Fruit fly (Drosophila melanogaster): Measurements from ENCODE around the gene sro.
A peak's percentile ranks its signal among the peaks of the same experiment; 100 is the strongest.

The sro gene

DNA sequence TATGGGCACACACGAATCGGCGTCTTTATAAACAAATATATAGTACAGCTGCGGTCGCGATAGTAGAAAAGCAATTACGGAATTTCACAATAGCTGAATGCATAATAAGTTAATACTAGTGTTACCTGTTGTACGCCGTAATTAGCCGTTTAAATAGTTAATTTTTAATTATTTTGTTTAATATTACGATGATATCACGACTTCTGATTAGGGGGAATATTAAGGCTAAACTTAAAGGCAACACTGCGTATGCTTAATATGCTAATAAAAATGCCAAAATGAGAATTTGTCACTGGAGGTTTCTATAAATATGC lies 15.5 kb upstream of the sro start:
- no peak for TF ChIP-seq CG17801 (GFP tag; optimal IDR thresholded peaks at IDR 0.05; ENCODE audit: partially characterized antibody)

DNA sequence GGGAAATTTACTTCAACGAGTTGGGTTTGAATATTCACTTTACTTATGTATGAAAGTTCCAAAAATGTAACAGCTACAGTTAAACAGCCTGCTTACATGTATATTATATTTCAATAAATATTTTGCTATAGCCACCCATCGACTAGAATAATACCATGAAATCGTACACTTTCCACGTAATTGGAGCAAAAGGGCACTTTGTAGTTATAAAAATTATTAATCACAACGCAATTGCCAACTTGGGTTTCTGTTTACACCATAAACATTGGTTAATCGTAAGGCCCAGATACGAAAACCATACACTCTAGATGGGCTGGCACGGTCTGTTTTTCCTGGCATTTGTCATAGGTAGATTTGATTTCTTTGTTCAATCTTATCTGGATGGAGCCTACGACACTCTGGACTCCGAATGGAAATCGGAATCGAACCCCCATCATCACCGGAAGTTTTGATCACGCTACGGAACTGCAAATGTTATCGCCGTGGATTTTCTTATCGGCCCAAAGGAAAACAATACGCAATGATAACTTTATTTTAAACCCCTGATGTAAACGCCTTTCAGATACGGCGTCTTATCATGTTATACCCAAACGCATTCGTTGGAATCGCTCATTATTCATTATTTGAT lies 13.9 kb upstream of the sro start, which contains the start of gene fig:
TSS of gene fig (minus strand) at position 51 of the 628 bp plus-strand sequence.
- no peak for TF ChIP-seq CG17801 (GFP tag; optimal IDR thresholded peaks at IDR 0.05; ENCODE audit: partially characterized antibody)

dm6 chr3R:29781874-29782273 lies 12.5 kb upstream of the sro start:
- TF ChIP-seq CG17801 (GFP tag; optimal IDR thresholded peaks at IDR 0.05; ENCODE audit: partially characterized antibody) = no peak

dm6 chr3R:29782367-29782766 lies 12.0 kb upstream of the sro start:
- TF ChIP-seq CG17801 (GFP tag; optimal IDR thresholded peaks at IDR 0.05; ENCODE audit: partially characterized antibody) = peak; percentile 61

dm6 chr3R:29783210-29783609 lies 11.2 kb upstream of the sro start:
- no peak for TF ChIP-seq CG17801 (GFP tag; optimal IDR thresholded peaks at IDR 0.05; ENCODE audit: partially characterized antibody)

DNA sequence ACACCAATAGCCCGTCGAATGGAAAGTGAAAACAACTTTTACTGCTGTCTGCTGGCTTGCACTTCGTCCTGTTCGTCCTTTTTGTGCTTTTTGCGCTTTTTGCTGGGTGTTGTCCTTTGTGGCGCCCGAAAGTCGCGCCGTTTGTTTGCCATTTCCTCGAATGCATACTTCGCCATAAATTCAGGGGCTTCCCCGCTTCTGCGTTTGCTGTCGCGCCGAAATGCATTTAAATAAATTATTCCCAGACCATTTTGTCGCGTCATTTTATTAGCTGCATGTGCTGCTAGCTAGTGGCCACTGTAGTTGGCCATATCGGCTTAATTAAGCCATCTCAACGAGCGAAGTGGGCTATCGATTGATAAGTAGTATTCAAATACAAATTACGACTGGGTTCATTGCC lies 9.2 kb upstream of the sro start:
- no peak for TF ChIP-seq CG17801 (GFP tag; optimal IDR thresholded peaks at IDR 0.05; ENCODE audit: partially characterized antibody)

dm6 chr3R:29786016-29786996 lies 8.1 kb upstream of the sro start:
- peak; percentile 37 for TF ChIP-seq CG17801 (GFP tag; optimal IDR thresholded peaks at IDR 0.05; ENCODE audit: partially characterized antibody)

DNA sequence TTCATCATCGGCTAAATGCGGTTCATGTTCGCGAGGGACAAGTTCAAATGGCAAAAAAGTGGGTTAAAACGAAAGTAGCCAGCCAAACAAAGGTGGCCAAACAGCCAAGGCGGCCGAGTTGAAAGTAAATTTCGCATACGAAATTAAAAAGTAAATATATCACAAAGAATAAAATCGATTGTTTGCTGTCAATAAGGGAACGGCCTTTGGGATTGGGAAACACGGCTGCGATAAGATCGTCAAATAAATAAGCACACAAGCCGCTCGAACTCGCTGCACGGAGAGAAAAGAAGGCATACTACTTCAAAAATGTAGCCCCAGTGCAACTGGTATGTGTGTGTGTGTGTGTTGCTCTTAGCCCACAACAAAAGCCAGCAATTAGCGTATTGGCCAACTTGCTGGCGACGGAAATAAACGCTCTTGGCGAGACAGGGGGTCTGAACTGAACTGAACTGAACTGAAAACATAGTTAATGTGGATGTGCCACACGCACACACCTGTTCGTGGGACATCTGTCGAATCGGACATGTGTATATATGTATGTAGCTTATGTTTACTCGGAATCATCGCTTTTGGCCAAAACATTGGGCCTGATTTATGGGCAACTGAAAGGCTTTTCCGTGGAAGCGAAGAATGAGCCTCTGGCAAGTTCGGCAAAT lies 6.4 kb upstream of the sro start:
- TF ChIP-seq CG17801 (GFP tag; optimal IDR thresholded peaks at IDR 0.05; ENCODE audit: partially characterized antibody) = no peak

DNA sequence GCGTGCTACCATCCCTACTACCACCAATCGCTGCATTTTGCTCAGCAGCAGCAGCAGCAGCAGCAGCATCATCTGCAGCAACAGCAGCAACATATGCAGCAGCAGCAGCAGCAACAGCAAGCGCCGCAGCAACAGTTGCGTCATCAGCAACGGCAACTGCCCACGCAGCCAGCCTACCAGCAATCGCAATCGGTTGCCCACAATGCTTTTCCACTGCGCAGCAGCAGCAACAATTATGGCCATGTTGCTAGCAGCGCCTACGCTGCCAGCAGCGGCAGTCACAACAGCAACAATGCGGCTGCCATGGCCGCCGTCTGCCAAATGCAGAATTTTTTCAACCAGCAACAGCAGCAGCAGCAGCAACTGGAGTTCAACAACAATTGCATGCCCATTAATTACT lies 4.2 kb upstream of the sro start:
- no peak for TF ChIP-seq CG17801 (GFP tag; optimal IDR thresholded peaks at IDR 0.05; ENCODE audit: partially characterized antibody)

DNA sequence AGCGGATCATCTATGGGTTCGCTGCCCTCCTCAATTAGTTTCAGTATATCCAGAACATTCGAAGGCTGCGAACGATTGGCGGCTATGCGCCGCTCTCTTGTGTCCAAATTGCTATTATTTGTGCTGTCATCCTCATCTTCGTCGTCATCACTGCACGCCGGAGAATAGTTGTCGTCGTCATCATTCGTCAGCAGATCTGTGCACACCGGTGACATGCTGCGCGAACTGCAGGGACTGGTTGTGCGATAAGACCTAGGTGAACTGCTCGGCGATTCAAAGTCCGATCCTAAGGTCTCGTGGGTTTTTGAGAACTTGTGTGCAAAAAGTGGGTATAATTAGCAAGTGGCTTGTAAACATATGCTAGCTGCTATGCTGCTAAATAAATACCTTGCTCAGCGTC lies 2.8 kb downstream of the sro start:
- TF ChIP-seq CG17801 (GFP tag; optimal IDR thresholded peaks at IDR 0.05; ENCODE audit: partially characterized antibody) = no peak

DNA sequence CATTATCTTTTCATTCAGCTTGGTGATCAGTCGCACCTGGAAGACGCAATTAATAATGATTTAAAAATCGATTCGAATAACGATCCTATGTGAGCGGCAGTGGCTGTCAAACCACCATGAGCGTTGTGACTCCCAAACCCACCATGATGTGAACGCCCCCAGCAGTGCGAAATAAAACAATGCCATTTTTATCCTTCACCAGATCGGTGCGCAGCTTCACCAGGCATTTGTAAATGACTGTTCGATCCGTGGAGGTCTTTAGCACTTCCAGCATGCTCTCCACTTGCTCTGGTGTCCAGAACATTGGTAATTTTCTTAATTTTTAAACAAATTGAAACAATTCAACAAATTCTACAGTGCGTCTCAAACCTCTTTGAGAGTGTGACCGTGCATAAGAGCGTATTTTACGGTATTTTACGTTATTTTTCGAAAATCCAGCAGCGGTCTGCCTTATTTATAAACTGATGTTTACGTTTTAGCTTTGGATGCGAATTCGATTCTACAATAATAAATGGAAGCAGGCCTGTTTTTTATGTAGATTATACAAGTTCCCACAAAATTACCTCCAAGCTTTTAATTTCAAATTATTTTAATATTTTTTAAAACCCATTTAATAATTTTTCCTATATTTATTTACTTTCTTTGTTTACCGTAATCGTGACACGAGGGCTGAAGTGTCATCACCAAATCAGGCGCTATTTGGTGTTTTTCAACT lies 4.7 kb downstream of the sro start, which contains the start of the genes Rnb and Drice:
TSS of gene Rnb (minus strand) at position 389 of the 715 bp plus-strand sequence.
TSS of gene Drice (plus strand) at position 693 of the 715 bp plus-strand sequence.
- TF ChIP-seq CG17801 (GFP tag; optimal IDR thresholded peaks at IDR 0.05; ENCODE audit: partially characterized antibody) = peak; percentile 76

dm6 chr3R:29799681-29800028 lies 5.3 kb downstream of the sro start:
- TF ChIP-seq CG17801 (GFP tag; optimal IDR thresholded peaks at IDR 0.05; ENCODE audit: partially characterized antibody) = no peak

DNA sequence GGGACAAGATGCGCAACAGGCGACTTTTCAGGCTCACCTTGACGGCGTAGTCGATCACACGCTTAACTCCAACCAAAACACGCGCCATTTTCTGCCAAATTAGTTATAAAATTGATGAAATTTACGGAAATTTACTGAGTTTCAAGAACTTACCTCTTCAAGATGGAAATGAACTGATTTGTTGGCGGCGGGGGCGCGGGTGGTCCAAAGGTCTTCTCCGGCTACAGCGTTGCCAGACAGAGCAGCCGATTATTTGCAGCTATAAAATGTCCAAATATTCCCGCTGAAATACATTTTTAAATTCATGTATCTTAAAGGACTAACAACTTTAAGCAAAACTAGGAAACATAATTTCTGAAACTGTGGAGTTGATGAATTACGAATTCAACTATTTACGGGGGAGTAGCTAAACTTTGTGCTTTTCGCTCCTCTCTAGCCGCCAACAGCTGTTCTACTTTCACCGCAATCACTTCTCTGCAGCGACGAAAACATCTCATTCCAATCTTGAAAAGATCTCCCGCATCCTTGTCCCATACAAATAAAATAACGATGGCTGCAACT lies 8.4 kb downstream of the sro start, which contains the start of the genes Etfb and CG7789:
TSS of gene Etfb (minus strand) at position 193 of the 561 bp plus-strand sequence.
TSS of gene CG7789 (plus strand) at position 444 of the 561 bp plus-strand sequence.
- peak; percentile 87 for TF ChIP-seq CG17801 (GFP tag; optimal IDR thresholded peaks at IDR 0.05; ENCODE audit: partially characterized antibody)

DNA sequence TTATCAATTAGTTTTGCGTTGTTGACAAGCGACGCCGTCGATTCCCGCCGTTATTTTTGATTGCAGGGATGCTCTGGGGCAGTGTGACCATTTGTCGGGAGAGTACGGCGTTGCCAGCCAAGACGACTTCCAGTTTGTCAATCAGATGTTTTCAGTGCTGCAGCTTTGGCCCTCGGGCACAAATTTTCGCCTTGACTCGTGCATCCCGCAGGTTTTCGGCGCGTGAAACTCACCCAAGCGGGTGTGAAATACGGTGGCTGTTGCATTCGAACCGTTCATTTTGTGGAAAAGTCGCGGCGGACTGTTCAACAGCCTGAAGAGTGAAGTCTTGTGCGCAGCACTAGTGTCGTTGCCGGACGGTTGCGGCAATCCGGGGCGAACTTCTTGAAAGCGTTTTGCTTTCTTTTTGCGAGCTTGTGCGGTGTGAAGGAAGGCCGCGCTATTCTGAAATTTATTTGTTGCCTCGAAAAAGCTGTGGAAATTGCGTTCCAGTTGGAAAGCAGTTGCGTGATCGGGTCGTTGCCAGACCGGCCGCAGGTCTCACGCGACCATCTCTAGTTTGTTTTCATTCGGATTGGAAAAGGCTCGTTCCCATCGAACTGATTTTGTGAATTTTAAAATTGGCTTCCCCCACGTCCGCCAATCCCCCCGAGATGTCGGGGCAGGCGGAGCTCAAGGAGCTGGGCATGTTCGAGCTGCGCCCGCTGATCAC lies 12.4 kb downstream of the sro start, which contains the start of the genes ca and ncd:
TSS of gene ca (plus strand) at position 130 of the 712 bp plus-strand sequence.
TSS of gene ncd (minus strand) at position 446 of the 712 bp plus-strand sequence.
- TF ChIP-seq CG17801 (GFP tag; optimal IDR thresholded peaks at IDR 0.05; ENCODE audit: partially characterized antibody) = no peak
